Worm (Caenorhabditis elegans): ENCODE results near the gene F44B9.8.

F44B9.8 gene

ce11 chrIII:8037941-8038340, 8.5 kb upstream of the F44B9.8 start, which contains the start of gene dpf-6:
Gene dpf-6 (plus strand): TSS chrIII:8038241.
- TF ChIP-seq lin-13 (tag; optimal IDR thresholded peaks at IDR 0.05) (no peak), pha-4 (tag; optimal IDR thresholded peaks at IDR 0.05) (no peak), M03D4.4 (tag; optimal IDR thresholded peaks at IDR 0.05) (no peak), nhr-237 (tag; optimal IDR thresholded peaks at IDR 0.05) (no peak), tbx-8 (GFP tag; optimal IDR thresholded peaks at IDR 0.05) (no peak), ztf-11 (tag; optimal IDR thresholded peaks at IDR 0.05) (no peak), nhr-2 (tag; optimal IDR thresholded peaks at IDR 0.05) (no peak)

- TF ChIP-seq lsy-2 (tag; optimal IDR thresholded peaks at IDR 0.05) (no peak), unc-39 (tag; optimal IDR thresholded peaks at IDR 0.05) (no peak), blmp-1 (tag; optimal IDR thresholded peaks at IDR 0.05) (no peak), ceh-43 (GFP tag; optimal IDR thresholded peaks at IDR 0.05) (no peak), cnd-1 (tag; optimal IDR thresholded peaks at IDR 0.05) (no peak), nhr-237 (tag; optimal IDR thresholded peaks at IDR 0.05) (no peak), M03D4.4 (tag; optimal IDR thresholded peaks at IDR 0.05) (no peak), ceh-39 (tag; optimal IDR thresholded peaks at IDR 0.05) (no peak), ham-2 (GFP tag; optimal IDR thresholded peaks at IDR 0.05) (no peak), mab-5 (tag; optimal IDR thresholded peaks at IDR 0.05) (no peak), lin-13 (tag; optimal IDR thresholded peaks at IDR 0.05) (no peak), tbx-8 (GFP tag; optimal IDR thresholded peaks at IDR 0.05) (no peak), ceh-83 (GFP tag; optimal IDR thresholded peaks at IDR 0.05) (no peak), nhr-28 (tag; optimal IDR thresholded peaks at IDR 0.05) (no peak), mep-1 (tag; optimal IDR thresholded peaks at IDR 0.05) (no peak), sptf-1 (tag; optimal IDR thresholded peaks at IDR 0.05) (no peak)
These were observed 7.0 kb upstream of the F44B9.8 start for ce11 chrIII:8036497-8036896.

- no peak for TF ChIP-seq unc-39 (tag; optimal IDR thresholded peaks at IDR 0.05)
- no peak for TF ChIP-seq bed-3 (GFP tag; optimal IDR thresholded peaks at IDR 0.05)
- no peak for TF ChIP-seq ceh-39 (tag; optimal IDR thresholded peaks at IDR 0.05)
- no peak for TF ChIP-seq ces-1 (GFP tag; optimal IDR thresholded peaks at IDR 0.05)
- TF ChIP-seq blmp-1 (tag; optimal IDR thresholded peaks at IDR 0.05) = no peak
- no peak for TF ChIP-seq mls-2 (tag; optimal IDR thresholded peaks at IDR 0.05)
- TF ChIP-seq ztf-11 (tag; optimal IDR thresholded peaks at IDR 0.05) = no peak
- TF ChIP-seq mab-5 (tag; optimal IDR thresholded peaks at IDR 0.05) = no peak
- TF ChIP-seq drap-1 (GFP tag; optimal IDR thresholded peaks at IDR 0.05) = no peak
These were observed 6.6 kb upstream of the F44B9.8 start for ce11 chrIII:8036050-8036449.

- TF ChIP-seq sptf-1 (tag; optimal IDR thresholded peaks at IDR 0.05) (no peak), sem-2 (GFP tag; optimal IDR thresholded peaks at IDR 0.05) (no peak), snpc-4 (tag; optimal IDR thresholded peaks at IDR 0.05) (no peak), bed-3 (GFP tag; optimal IDR thresholded peaks at IDR 0.05) (no peak), unc-62 (GFP tag; optimal IDR thresholded peaks at IDR 0.05) (no peak), ceh-43 (GFP tag; optimal IDR thresholded peaks at IDR 0.05) (no peak), elt-3 (tag; optimal IDR thresholded peaks at IDR 0.05) (no peak), unc-120 (tag; optimal IDR thresholded peaks at IDR 0.05; ENCODE audit: poor library complexity, severe bottlenecking) (no peak), M03D4.4 (tag; optimal IDR thresholded peaks at IDR 0.05) (no peak), lsy-2 (tag; optimal IDR thresholded peaks at IDR 0.05) (no peak), lin-13 (tag; optimal IDR thresholded peaks at IDR 0.05) (no peak), drap-1 (GFP tag; optimal IDR thresholded peaks at IDR 0.05) (no peak), ham-2 (GFP tag; optimal IDR thresholded peaks at IDR 0.05) (no peak), pha-4 (tag; optimal IDR thresholded peaks at IDR 0.05) (no peak), nhr-237 (tag; optimal IDR thresholded peaks at IDR 0.05) (no peak), mep-1 (tag; optimal IDR thresholded peaks at IDR 0.05) (no peak), mls-2 (tag; optimal IDR thresholded peaks at IDR 0.05) (no peak), lin-32 (GFP tag; optimal IDR thresholded peaks at IDR 0.05) (no peak), nhr-76 (tag; optimal IDR thresholded peaks at IDR 0.05) (no peak)
These were observed 4.1 kb upstream of the F44B9.8 start, which contains the start of gene F44B9.10 for ce11 chrIII:8033534-8033933. Gene F44B9.10 (minus strand): TSS chrIII:8033634.

- TF ChIP-seq blmp-1 (tag; optimal IDR thresholded peaks at IDR 0.05) (no peak), ceh-83 (GFP tag; optimal IDR thresholded peaks at IDR 0.05) (no peak), cnd-1 (tag; optimal IDR thresholded peaks at IDR 0.05) (no peak), lin-13 (tag; optimal IDR thresholded peaks at IDR 0.05) (no peak), nhr-28 (tag; optimal IDR thresholded peaks at IDR 0.05) (no peak), tbx-8 (GFP tag; optimal IDR thresholded peaks at IDR 0.05) (no peak), mab-5 (tag; optimal IDR thresholded peaks at IDR 0.05) (no peak), nhr-2 (tag; optimal IDR thresholded peaks at IDR 0.05) (no peak), sem-2 (GFP tag; optimal IDR thresholded peaks at IDR 0.05) (no peak), lsy-2 (tag; optimal IDR thresholded peaks at IDR 0.05) (no peak), ceh-43 (GFP tag; optimal IDR thresholded peaks at IDR 0.05) (no peak), mep-1 (tag; optimal IDR thresholded peaks at IDR 0.05) (no peak), unc-120 (tag; optimal IDR thresholded peaks at IDR 0.05; ENCODE audit: poor library complexity, severe bottlenecking) (no peak), sptf-1 (tag; optimal IDR thresholded peaks at IDR 0.05) (no peak), ztf-11 (tag; optimal IDR thresholded peaks at IDR 0.05) (no peak), mls-2 (tag; optimal IDR thresholded peaks at IDR 0.05) (no peak), pha-4 (tag; optimal IDR thresholded peaks at IDR 0.05) (no peak), ces-1 (GFP tag; optimal IDR thresholded peaks at IDR 0.05) (no peak)
These were observed 1.5 kb upstream of the F44B9.8 start, which contains the start of gene F44B9.9 for ce11 chrIII:8030963-8031362. Gene F44B9.9 (minus strand): TSS chrIII:8031063.

Measured in whole organism, mixed stage, embryonic.